Fruit fly (Drosophila melanogaster): ENCODE data around the gene AP-1mu.

Gene AP-1mu

dm6 chr3R:9512193-9513051, 46.9 kb downstream of the AP-1mu start:
- peak in 1 of 2 experiments; percentile 1 for TF ChIP-seq ss (GFP tag; optimal IDR thresholded peaks at IDR 0.05)
- TF ChIP-seq Eip78C (GFP tag): peak; percentile 74
- TF ChIP-seq dsx (GFP tag; optimal IDR thresholded peaks at IDR 0.05; ENCODE audit: poor library complexity, severe bottlenecking): peak; percentile 45
- TF ChIP-seq achi (GFP tag; optimal IDR thresholded peaks at IDR 0.05): no peak
- no peak for TF ChIP-seq Ets96B (tag; optimal IDR thresholded peaks at IDR 0.05)
- peak; percentile 44 for TF ChIP-seq CG1621 (tag; optimal IDR thresholded peaks at IDR 0.05)

- TF ChIP-seq Hr39 (GFP tag; optimal IDR thresholded peaks at IDR 0.05) (no peak), CG6163 (GFP tag; IDR thresholded peaks at IDR 0.05) (no peak), esn (GFP tag; optimal IDR thresholded peaks at IDR 0.05) (peak; percentile 2), CG3919 (GFP tag; optimal IDR thresholded peaks at IDR 0.05) (no peak), spab (GFP tag; optimal IDR thresholded peaks at IDR 0.05) (no peak), cyc (GFP tag; optimal IDR thresholded peaks at IDR 0.05) (no peak), dsx (GFP tag; optimal IDR thresholded peaks at IDR 0.05; ENCODE audit: poor library complexity, severe bottlenecking) (peak; percentile 15), CG34406 (GFP tag; optimal IDR thresholded peaks at IDR 0.05) (no peak), CG8319 (GFP tag; optimal IDR thresholded peaks at IDR 0.05) (no peak), fkh (GFP tag; optimal IDR thresholded peaks at IDR 0.05) (no peak), Ets21C (GFP tag; optimal IDR thresholded peaks at IDR 0.05) (no peak), CG1621 (tag; optimal IDR thresholded peaks at IDR 0.05) (peak; percentile 93), salr (GFP tag; optimal IDR thresholded peaks at IDR 0.05) (no peak), CG8632 (GFP tag; optimal IDR thresholded peaks at IDR 0.05) (no peak), Eip78C (GFP tag) (peak; percentile 25), Sox14 (GFP tag; optimal IDR thresholded peaks at IDR 0.05) (peak; percentile 21)
These were observed 49.2 kb downstream of the AP-1mu start, which contains the start of gene rump for dm6 chr3R:9510070-9510518. TSS of gene rump (minus strand) at chr3R:9510324.
